Fruit fly (Drosophila melanogaster) whole organism, embryonic: ENCODE data around the gene CG14282.
A peak's percentile ranks its signal among the peaks of the same experiment; 100 is the strongest.

ENCODE experiments used
- Adf1 ChIP-seq: fragments of 200-800 bp; sonication (Bioruptor generic); IDR thresholded peaks from 2 replicates; pipeline ENCODE4 v1.3.6; 2022; ENCODE audit warnings: missing biosample characterization, missing genetic modification characterization
- CG12391 ChIP-seq: fragments of 200-800 bp; sonication (Bioruptor generic); optimal IDR thresholded peaks from 3 replicates; lab custom pipeline; 2018; ENCODE audit warnings: missing biosample characterization, mild to moderate bottlenecking, missing genetic modification characterization, moderate library complexity
- CG13894 ChIP-seq: fragments of 200-800 bp; sonication (Bioruptor generic); optimal IDR thresholded peaks from 3 replicates; lab custom pipeline; 2018; ENCODE audit warnings: missing biosample characterization, mild to moderate bottlenecking, missing genetic modification characterization, moderate library complexity
- CG14965 ChIP-seq: fragments of 200-800 bp; sonication (Bioruptor generic); optimal IDR thresholded peaks from 2 replicates; lab custom pipeline; 2016; ENCODE audit warnings: missing biosample characterization, missing genetic modification characterization, borderline replicate concordance
- CG17359 ChIP-seq: fragments of 200-800 bp; sonication (Bioruptor generic); optimal IDR thresholded peaks from 3 replicates; lab custom pipeline; 2018; ENCODE audit warnings: missing biosample characterization, mild to moderate bottlenecking, missing genetic modification characterization, moderate library complexity
- CG17802 ChIP-seq: fragments of 200-800 bp; sonication (Bioruptor generic); optimal IDR thresholded peaks from 2 replicates; lab custom pipeline; 2018; ENCODE audit warnings: missing biosample characterization, mild to moderate bottlenecking, missing genetic modification characterization, moderate library complexity
- CG17829 ChIP-seq: fragments of 200-800 bp; optimal IDR thresholded peaks from 2 replicates; lab custom pipeline; 2019; ENCODE audit warnings: missing biosample characterization, mild to moderate bottlenecking, missing genetic modification characterization, moderate library complexity
- CG2120 ChIP-seq: fragments of 200-800 bp; sonication (Bioruptor generic); optimal IDR thresholded peaks from 3 replicates; lab custom pipeline; 2016; ENCODE audit warnings: missing biosample characterization, missing genetic modification characterization
- CG2199 ChIP-seq: fragments of 200-800 bp; sonication (Bioruptor generic); IDR thresholded peaks from 3 replicates; pipeline ENCODE4 v1.3.6; 2022; ENCODE audit warnings: missing biosample characterization, missing genetic modification characterization
- CG2875 ChIP-seq: fragments of 200-800 bp; sonication (Bioruptor generic); optimal IDR thresholded peaks from 2 replicates; lab custom pipeline; 2017; ENCODE audit warnings: missing biosample characterization, mild to moderate bottlenecking, missing genetic modification characterization, missing genetic modification reagents
- CG34376 ChIP-seq: fragments of 200-800 bp; sonication (Bioruptor generic); optimal IDR thresholded peaks from 2 replicates; lab custom pipeline; 2018; ENCODE audit warnings: missing biosample characterization, mild to moderate bottlenecking, missing genetic modification characterization
- CG5245 ChIP-seq: fragments of 200-800 bp; sonication (Bioruptor generic); optimal IDR thresholded peaks from 3 replicates; lab custom pipeline; 2016; ENCODE audit warnings: missing biosample characterization, missing genetic modification characterization
- CG7987 ChIP-seq: fragments of 200-800 bp; sonication (Bioruptor generic); optimal IDR thresholded peaks from 2 replicates; lab custom pipeline; 2018; ENCODE audit warnings: missing biosample characterization, mild to moderate bottlenecking, missing genetic modification characterization, moderate library complexity
- D ChIP-seq, 2 experiments: fragments of 200-800 bp in 1 of 2; fragments of >200 bp in 1 of 2; sonication (Bioruptor generic) in 1 of 2; optimal IDR thresholded peaks; 2 replicates in 1 of 2; 3 replicates in 1 of 2; lab custom pipeline; 2017; ENCODE audit warnings: mild to moderate bottlenecking in 1 of 2, missing biosample characterization in 1 of 2, missing genetic modification characterization in 1 of 2, missing genetic modification reagents in 1 of 2
- Dbx ChIP-seq: fragments of 200-800 bp; sonication (Bioruptor generic); IDR thresholded peaks from 3 replicates; pipeline ENCODE4 v1.3.6; 2022; ENCODE audit warnings: missing biosample characterization, missing genetic modification characterization
- Doc3 ChIP-seq: fragments of 200-800 bp; sonication (Bioruptor generic); IDR thresholded peaks from 3 replicates; pipeline ENCODE4 v1.3.6; 2022; ENCODE audit warnings: missing biosample characterization, missing genetic modification characterization; ENCODE audit not compliant: partially characterized antibody
- ERR ChIP-seq: fragments of 200-800 bp; sonication (Bioruptor generic); optimal IDR thresholded peaks from 2 replicates; lab custom pipeline; 2016; ENCODE audit warnings: missing biosample characterization, missing genetic modification characterization
- Lhr ChIP-seq: fragments of 200-800 bp; sonication (Bioruptor generic); optimal IDR thresholded peaks from 3 replicates; lab custom pipeline; 2017; ENCODE audit warnings: mild to moderate bottlenecking, missing biosample characterization, missing genetic modification reagents, missing genetic modification characterization
- Lim3 ChIP-seq: fragments of 200-800 bp; sonication (Bioruptor generic); IDR thresholded peaks from 2 replicates; pipeline ENCODE4 v1.3.6; 2022; ENCODE audit warnings: missing biosample characterization, missing genetic modification characterization
- MBD-R2 ChIP-seq: fragments of 200-800 bp; sonication (Bioruptor generic); IDR thresholded peaks from 2 replicates; pipeline ENCODE4 v1.3.6; 2022; ENCODE audit warnings: missing biosample characterization, missing genetic modification characterization
- Med ChIP-seq: fragments of 200-800 bp; sonication (Bioruptor generic); peaks from one replicate; lab custom pipeline; 2016; ENCODE audit warnings: missing biosample characterization, missing genetic modification characterization, mild to moderate bottlenecking, inconsistent platforms, moderate library complexity
- Mes4 ChIP-seq: fragments of 200-800 bp; sonication (Bioruptor generic); optimal IDR thresholded peaks from 2 replicates; lab custom pipeline; 2016; ENCODE audit warnings: missing biosample characterization, missing genetic modification characterization
- Opbp ChIP-seq: fragments of 200-800 bp; sonication (Bioruptor generic); IDR thresholded peaks from 3 replicates; pipeline ENCODE4 v1.3.6; 2022; ENCODE audit warnings: missing biosample characterization, missing genetic modification characterization; ENCODE audit not compliant: partially characterized antibody
- PHDP ChIP-seq: fragments of 200-800 bp; sonication (Bioruptor generic); optimal IDR thresholded peaks from 3 replicates; lab custom pipeline; 2018; ENCODE audit warnings: missing biosample characterization, mild to moderate bottlenecking, missing genetic modification characterization, moderate library complexity
- Pdp1 ChIP-seq, 2 experiments: fragments of 200-800 bp; sonication (Bioruptor generic); optimal IDR thresholded peaks; 3 replicates each; lab custom pipeline; 2016; ENCODE audit warnings: missing biosample characterization in 2 of 2, missing genetic modification characterization in 2 of 2, mild to moderate bottlenecking in 1 of 2, moderate library complexity in 1 of 2
- abd-A ChIP-seq: fragments of 200-800 bp; sonication (Bioruptor generic); optimal IDR thresholded peaks from 3 replicates; lab custom pipeline; 2019; ENCODE audit warnings: missing biosample characterization, mild to moderate bottlenecking, missing genetic modification characterization, moderate library complexity
- az2 ChIP-seq: fragments of 200-800 bp; sonication (Bioruptor generic); optimal IDR thresholded peaks from 3 replicates; lab custom pipeline; 2016; ENCODE audit warnings: missing biosample characterization, missing genetic modification characterization
- bab2 ChIP-seq: fragments of 200-800 bp; sonication (Bioruptor generic); optimal IDR thresholded peaks from 2 replicates; lab custom pipeline; 2016; ENCODE audit warnings: missing biosample characterization, missing genetic modification characterization
- chinmo ChIP-seq: fragments of 200-800 bp; sonication (Bioruptor generic); IDR thresholded peaks from 4 replicates; pipeline ENCODE4 v1.3.6; 2022; ENCODE audit warnings: missing biosample characterization, missing genetic modification characterization; ENCODE audit not compliant: partially characterized antibody
- danr ChIP-seq: fragments of 200-800 bp; sonication (Bioruptor generic); IDR thresholded peaks from 2 replicates; pipeline ENCODE4 v1.3.6; 2022; ENCODE audit warnings: missing biosample characterization, missing genetic modification characterization
- dimm ChIP-seq: fragments of 200-800 bp; sonication (Bioruptor generic); IDR thresholded peaks from 2 replicates; pipeline ENCODE4 v1.3.6; 2022; ENCODE audit warnings: missing biosample characterization, missing genetic modification characterization
- emc ChIP-seq: fragments of 200-800 bp; sonication (Bioruptor generic); optimal IDR thresholded peaks from 2 replicates; lab custom pipeline; 2016; ENCODE audit warnings: missing biosample characterization, missing genetic modification characterization
- exex ChIP-seq: fragments of 200-800 bp; sonication (Bioruptor generic); optimal IDR thresholded peaks from 4 replicates; lab custom pipeline; 2018; ENCODE audit warnings: missing biosample characterization, mild to moderate bottlenecking, missing genetic modification characterization, moderate library complexity
- grn ChIP-seq: fragments of 200-800 bp; sonication (Bioruptor generic); optimal IDR thresholded peaks from 3 replicates; lab custom pipeline; 2017; ENCODE audit warnings: missing biosample characterization, missing genetic modification characterization
- klu ChIP-seq: fragments of 200-800 bp; sonication (Bioruptor generic); IDR thresholded peaks from 2 replicates; pipeline ENCODE4 v1.3.6; 2022; ENCODE audit warnings: missing biosample characterization, missing genetic modification characterization
- lab ChIP-seq: fragments of 200-800 bp; sonication (Bioruptor generic); optimal IDR thresholded peaks from 3 replicates; lab custom pipeline; 2017; ENCODE audit warnings: missing biosample characterization, missing genetic modification characterization, mild to moderate bottlenecking, moderate library complexity, missing genetic modification reagents
- mirr ChIP-seq: fragments of 200-800 bp; sonication (Bioruptor generic); optimal IDR thresholded peaks from 3 replicates; lab custom pipeline; 2018; ENCODE audit warnings: missing biosample characterization, mild to moderate bottlenecking, missing genetic modification characterization
- onecut ChIP-seq: fragments of 200-800 bp; sonication (Bioruptor generic); IDR thresholded peaks from 2 replicates; pipeline ENCODE4 v1.3.6; 2022; ENCODE audit warnings: missing biosample characterization, missing genetic modification characterization
- p53 ChIP-seq: fragments of 200-800 bp; sonication (Bioruptor generic); optimal IDR thresholded peaks from 2 replicates; lab custom pipeline; 2016; ENCODE audit warnings: missing biosample characterization, missing genetic modification characterization
- pan ChIP-seq, 4 experiments: fragments of >200 bp in 3 of 4; fragments of 200-800 bp in 1 of 4; sonication (Bioruptor generic) in 1 of 4; optimal IDR thresholded peaks in 3 of 4; IDR thresholded peaks in 1 of 4; 2 replicates each; pipeline versions ENCODE4 v1.3.6 to Lab custom; 2017 to 2022; ENCODE audit warnings: missing biosample characterization in 2 of 4, missing genetic modification characterization in 2 of 4, mixed read lengths in 1 of 4
- peb ChIP-seq: fragments of 200-800 bp; sonication (Bioruptor generic); IDR thresholded peaks from 2 replicates; pipeline ENCODE4 v1.3.6; 2022; ENCODE audit warnings: missing biosample characterization, missing genetic modification characterization
- scrt ChIP-seq: fragments of 200-800 bp; sonication (Bioruptor generic); optimal IDR thresholded peaks from 2 replicates; lab custom pipeline; 2018; ENCODE audit warnings: missing biosample characterization, mild to moderate bottlenecking, missing genetic modification characterization, moderate library complexity
- sens ChIP-seq: fragments of 200-800 bp; sonication (Bioruptor generic); peaks from one replicate; lab custom pipeline; 2016; ENCODE audit warnings: missing biosample characterization, missing genetic modification characterization
- seq ChIP-seq: fragments of 200-800 bp; sonication (Bioruptor generic); IDR thresholded peaks from 2 replicates; pipeline ENCODE4 v1.3.6; 2022; ENCODE audit warnings: missing biosample characterization, missing genetic modification characterization
- ssp ChIP-seq: fragments of 200-800 bp; sonication (Bioruptor generic); IDR thresholded peaks from 2 replicates; pipeline ENCODE4 v1.3.6; 2022; ENCODE audit warnings: missing biosample characterization, missing genetic modification characterization
- sug ChIP-seq: fragments of 200-800 bp; optimal IDR thresholded peaks from 2 replicates; lab custom pipeline; 2019; ENCODE audit warnings: missing biosample characterization, mild to moderate bottlenecking, missing genetic modification characterization, moderate library complexity
- unc-4 ChIP-seq: fragments of 200-800 bp; sonication (Bioruptor generic); IDR thresholded peaks from 2 replicates; pipeline ENCODE4 v1.3.6; 2022; ENCODE audit warnings: missing biosample characterization, missing genetic modification characterization; ENCODE audit not compliant: partially characterized antibody
- usp ChIP-seq: fragments of >200 bp; optimal IDR thresholded peaks from 2 replicates; lab custom pipeline; 2017; ENCODE audit warnings: missing biosample characterization, missing genetic modification characterization
- yki ChIP-seq: fragments of >200 bp; optimal IDR thresholded peaks from 3 replicates; lab custom pipeline; 2018

The CG14282 gene

dm6 chr3R:19225446-19225955 lies 48.7 kb downstream of the CG14282 start:
- peak; percentile 27 for TF ChIP-seq sug (tag; lab: Kevin White, UChicago)
- 0 out of 3 replicates have a peak, but pooled peaks have one; percentile 23 for TF ChIP-seq CG2199
- peak; percentile 52 for TF ChIP-seq scrt (GFP tag; lab: Kevin White, UChicago)
- no peak for TF ChIP-seq Doc3
- TF ChIP-seq Pdp1 (GFP tag; optimal IDR thresholded peaks at IDR 0.05; lab: Kevin White, UChicago), result peak in 1 of 2 experiments; percentile 95
- TF ChIP-seq klu (GFP tag; lab: Robert Waterston, UW), result no peak
- TF ChIP-seq CG5245, result no peak
- TF ChIP-seq danr, result no peak
- TF ChIP-seq Lim3 (GFP tag; lab: Robert Waterston, UW), result no peak
- TF ChIP-seq unc-4 (GFP tag; lab: Robert Waterston, UW), result no peak
- no peak for TF ChIP-seq dimm (GFP tag; lab: Robert Waterston, UW)
- no peak for TF ChIP-seq seq (GFP tag; lab: Robert Waterston, UW)
- TF ChIP-seq sens, result peak; percentile 39
- no peak for TF ChIP-seq CG2875 (GFP tag; lab: Kevin White, UChicago)
- TF ChIP-seq emc (GFP tag; lab: Kevin White, UChicago), result no peak
- TF ChIP-seq Mes4, result no peak
- TF ChIP-seq lab (GFP tag; lab: Kevin White, UChicago), result no peak
- no peak for TF ChIP-seq CG14965 (GFP tag; lab: Kevin White, UChicago)
- no peak for TF ChIP-seq usp (GFP tag; lab: Kevin White, UChicago)
- peak; percentile 76 for TF ChIP-seq grn
- no peak for TF ChIP-seq Adf1 (GFP tag; lab: Robert Waterston, UW)
- peak; percentile 70 for TF ChIP-seq exex (tag; lab: Kevin White, UChicago)
- TF ChIP-seq p53, result no peak
- no peak for TF ChIP-seq az2
- no peak for TF ChIP-seq pan (optimal IDR thresholded peaks at IDR 0.05; lab: Kevin White, UChicago)
- TF ChIP-seq pan (GFP tag; optimal IDR thresholded peaks at IDR 0.05 in 1 of 2, IDR thresholded peaks at IDR 0.05 in 1 of 2), result no peak
- peak; percentile 44; the same call in 1 of the 2 replicates for TF ChIP-seq MBD-R2 (GFP tag; lab: Robert Waterston, UW)
- TF ChIP-seq chinmo (GFP tag; lab: Robert Waterston, UW), result 0 out of 4 replicates have a peak, but pooled peaks have one; percentile 41
- TF ChIP-seq CG17359 (tag; lab: Kevin White, UChicago), result no peak
- no peak for TF ChIP-seq CG13894 (tag; lab: Kevin White, UChicago)
- TF ChIP-seq Dbx (GFP tag; lab: Robert Waterston, UW), result no peak
- no peak for TF ChIP-seq D (optimal IDR thresholded peaks at IDR 0.05; lab: Kevin White, UChicago)
- no peak for TF ChIP-seq D (GFP tag; optimal IDR thresholded peaks at IDR 0.05; lab: Kevin White, UChicago)
- TF ChIP-seq PHDP (tag; lab: Kevin White, UChicago), result no peak
- no peak for TF ChIP-seq bab2 (GFP tag; lab: Kevin White, UChicago)
- TF ChIP-seq Opbp (GFP tag; lab: Robert Waterston, UW), result 0 out of 3 replicates have a peak, but pooled peaks have one; percentile 12
- no peak for TF ChIP-seq CG17802 (tag; lab: Kevin White, UChicago)
- no peak for TF ChIP-seq peb (GFP tag; lab: Robert Waterston, UW)
- no peak for TF ChIP-seq CG7987 (GFP tag; lab: Kevin White, UChicago)
- TF ChIP-seq CG2120 (GFP tag; lab: Kevin White, UChicago), result no peak
- peak; percentile 59 for TF ChIP-seq abd-A
- no peak for TF ChIP-seq ssp (GFP tag; lab: Robert Waterston, UW)
- TF ChIP-seq Med, result peak; percentile 65
- TF ChIP-seq Lhr (GFP tag; lab: Kevin White, UChicago), result no peak
- peak; percentile 97 for TF ChIP-seq onecut (GFP tag; lab: Robert Waterston, UW)
- no peak for TF ChIP-seq mirr
- no peak for TF ChIP-seq ERR
- no peak for TF ChIP-seq CG17829 (tag; lab: Kevin White, UChicago)
- peak; percentile 76 for TF ChIP-seq yki (lab: Kevin White, UChicago)
- TF ChIP-seq CG12391 (tag; lab: Kevin White, UChicago), result no peak
- peak; percentile 3 for TF ChIP-seq CG34376
